Worm (Caenorhabditis elegans): ENCODE measurements around the gene Y54F10BM.20.

- TF ChIP-seq hrde-1 (tag; optimal IDR thresholded peaks at IDR 0.05; ENCODE audit: borderline replicate concordance) (no peak), nfyb-1 (GFP tag; IDR thresholded peaks at IDR 0.05) (no peak), Y67H2A.10 (GFP tag; conservative IDR thresholded peaks at IDR 0.05) (no peak), snpc-1.1 (tag; optimal IDR thresholded peaks at IDR 0.05; ENCODE audit: insufficient read depth) (no peak), madf-8 (GFP tag; conservative IDR thresholded peaks at IDR 0.05) (no peak), sdz-38 (tag; optimal IDR thresholded peaks at IDR 0.05) (no peak), ztf-22 (GFP tag; optimal IDR thresholded peaks at IDR 0.05) (no peak), snpc-4 (GFP tag; optimal IDR thresholded peaks at IDR 0.05) (no peak), snpc-4 (tag; optimal IDR thresholded peaks at IDR 0.05) (no peak), snpc-3.4 (tag; optimal IDR thresholded peaks at IDR 0.05) (no peak)
These were observed 27.5 kb upstream of the Y54F10BM.20 start, which contains the start of gene Y54F10BM.22 for ce11 chrIII:2280569-2280968.
